Fruit fly (Drosophila melanogaster) whole organism, wandering third instar larva: ENCODE data around the gene chic.

Source experiments
- Abd-B ChIP-seq: fragments of >200 bp; optimal IDR thresholded peaks from 2 replicates; lab custom pipeline; 2017; ENCODE audit warnings: missing biosample characterization, missing genetic modification characterization
- CG9705 ChIP-seq: fragments of 200-800 bp; sonication (Bioruptor generic); optimal IDR thresholded peaks from 2 replicates; lab custom pipeline; 2018; ENCODE audit warnings: missing biosample characterization, mild to moderate bottlenecking, missing genetic modification characterization
- Dfd ChIP-seq: fragments of >200 bp; optimal IDR thresholded peaks from 2 replicates; lab custom pipeline; 2017; ENCODE audit warnings: missing biosample characterization, missing genetic modification characterization
- Dif ChIP-seq: fragments of 200-275, 200-300 bp; sonication (Bioruptor generic); optimal IDR thresholded peaks from 2 replicates; lab custom pipeline; 2018; ENCODE audit warnings: missing biosample characterization, missing genetic modification characterization; ENCODE audit not compliant: partially characterized antibody
- GATAd ChIP-seq: sonication (Bioruptor generic); optimal IDR thresholded peaks from 2 replicates; lab custom pipeline; 2016; ENCODE audit warnings: missing biosample characterization, missing genetic modification characterization
- HLH106 ChIP-seq: fragments of 200-800 bp; optimal IDR thresholded peaks from 3 replicates; lab custom pipeline; 2019; ENCODE audit warnings: missing biosample characterization, mild to moderate bottlenecking, missing genetic modification characterization, moderate library complexity
- Hnf4 ChIP-seq: fragments of 200-800 bp; sonication (Bioruptor generic); optimal IDR thresholded peaks from 2 replicates; lab custom pipeline; 2016; ENCODE audit warnings: missing biosample characterization, mild to moderate bottlenecking, missing genetic modification characterization
- Jra ChIP-seq: sonication (Bioruptor generic); optimal IDR thresholded peaks from 2 replicates; lab custom pipeline; 2016; ENCODE audit warnings: missing biosample characterization, missing genetic modification characterization
- Mio ChIP-seq: sonication (Bioruptor generic); optimal IDR thresholded peaks from 2 replicates; lab custom pipeline; 2016; ENCODE audit warnings: missing biosample characterization, missing genetic modification characterization
- N ChIP-seq: fragments of >200 bp; optimal IDR thresholded peaks from 2 replicates; lab custom pipeline; 2018; ENCODE audit warnings: missing biosample characterization, missing external identifiers, missing genetic modification characterization
- OdsH ChIP-seq: fragments of 200-800 bp; sonication (Bioruptor generic); optimal IDR thresholded peaks from 2 replicates; lab custom pipeline; 2016; ENCODE audit warnings: missing biosample characterization, mild to moderate bottlenecking, missing genetic modification characterization
- Sp1 ChIP-seq: fragments of 200-800 bp; sonication (Bioruptor generic); optimal IDR thresholded peaks from 3 replicates; lab custom pipeline; 2019; ENCODE audit warnings: missing biosample characterization, mild to moderate bottlenecking, missing genetic modification characterization, moderate library complexity
- br ChIP-seq: fragments of 200-800 bp; sonication (Bioruptor generic); optimal IDR thresholded peaks from 2 replicates; lab custom pipeline; 2016; ENCODE audit warnings: missing biosample characterization, missing genetic modification characterization
- dmrt93B ChIP-seq: fragments of 200-800 bp; sonication (Bioruptor generic); optimal IDR thresholded peaks from 2 replicates; lab custom pipeline; 2018; ENCODE audit warnings: missing biosample characterization, mild to moderate bottlenecking, missing genetic modification characterization
- dsf ChIP-seq: sonication (Bioruptor generic); optimal IDR thresholded peaks from 2 replicates; lab custom pipeline; 2016; ENCODE audit warnings: missing biosample characterization, missing genetic modification characterization, borderline replicate concordance
- ey ChIP-seq: fragments of 200-800 bp; sonication (Bioruptor generic); optimal IDR thresholded peaks from 2 replicates; lab custom pipeline; 2016; ENCODE audit warnings: missing biosample characterization, missing genetic modification characterization
- foxo ChIP-seq, 2 experiments: fragments of 200-800 bp; sonication (Bioruptor generic); optimal IDR thresholded peaks; 2 replicates in 1 of 2; 3 replicates in 1 of 2; lab custom pipeline; 2016 to 2017; ENCODE audit warnings: missing biosample characterization in 2 of 2, missing genetic modification characterization in 2 of 2
- fru ChIP-seq: fragments of 200-800 bp; sonication (Bioruptor generic); optimal IDR thresholded peaks from 3 replicates; lab custom pipeline; 2016; ENCODE audit warnings: missing biosample characterization, mild to moderate bottlenecking, missing genetic modification characterization
- h ChIP-seq: fragments of 200-800 bp; sonication (Bioruptor generic); optimal IDR thresholded peaks from 3 replicates; lab custom pipeline; 2016; ENCODE audit warnings: missing biosample characterization, mild to moderate bottlenecking, missing genetic modification characterization
- jim ChIP-seq: fragments of 175-275, 200-325 bp; sonication (Bioruptor generic); optimal IDR thresholded peaks from 2 replicates; lab custom pipeline; 2016; ENCODE audit warnings: missing biosample characterization, mild to moderate bottlenecking, missing genetic modification characterization
- lola ChIP-seq: fragments of >200 bp; optimal IDR thresholded peaks from 2 replicates; lab custom pipeline; 2017; ENCODE audit warnings: missing biosample characterization, missing genetic modification characterization
- psq ChIP-seq: fragments of 200-800 bp; sonication (Bioruptor generic); optimal IDR thresholded peaks from 3 replicates; lab custom pipeline; 2017; ENCODE audit warnings: missing biosample characterization, mild to moderate bottlenecking, missing genetic modification characterization, moderate library complexity
- rgr ChIP-seq: fragments of 200-800 bp; sonication (Bioruptor generic); optimal IDR thresholded peaks from 3 replicates; lab custom pipeline; 2016; ENCODE audit warnings: missing biosample characterization, mild to moderate bottlenecking, missing genetic modification characterization
- sage ChIP-seq: fragments of 200-800 bp; sonication (Bioruptor generic); optimal IDR thresholded peaks from 2 replicates; lab custom pipeline; 2016; ENCODE audit warnings: missing biosample characterization, mild to moderate bottlenecking, missing genetic modification characterization
- sv ChIP-seq: fragments of 200-800 bp; sonication (Bioruptor generic); optimal IDR thresholded peaks from 3 replicates; lab custom pipeline; 2016; ENCODE audit warnings: missing biosample characterization, missing genetic modification characterization
- tai ChIP-seq: sonication (Bioruptor generic); optimal IDR thresholded peaks from 2 replicates; lab custom pipeline; 2016; ENCODE audit warnings: missing biosample characterization, missing genetic modification characterization
- woc ChIP-seq: sonication (Bioruptor generic); optimal IDR thresholded peaks from 2 replicates; lab custom pipeline; 2016; ENCODE audit warnings: missing biosample characterization, mild to moderate bottlenecking, missing genetic modification characterization

Gene chic

DNA sequence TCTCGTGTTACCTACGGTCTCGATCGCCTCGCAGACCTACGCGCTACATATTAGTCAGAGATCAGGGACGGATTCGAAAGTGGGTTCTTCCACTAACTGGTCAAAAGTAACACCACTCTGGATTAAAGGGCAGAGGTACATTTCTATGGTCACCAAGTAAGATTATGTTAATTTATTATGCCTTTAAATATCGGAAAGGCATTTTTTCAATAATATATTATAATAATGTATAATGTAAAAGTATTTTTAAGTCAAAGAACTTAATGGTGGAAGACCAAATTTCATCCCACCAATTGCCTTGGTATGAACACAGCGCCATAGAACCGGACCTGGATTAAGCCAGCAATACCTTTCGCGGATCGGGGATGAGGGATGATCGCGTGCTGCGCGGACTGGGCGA, 42.0 kb upstream of the chic start:
- TF ChIP-seq sage (GFP tag; lab: Kevin White, UChicago) (peak; percentile 15), Dfd (GFP tag; lab: Kevin White, UChicago) (no peak), h (GFP tag; lab: Kevin White, UChicago) (peak; percentile 74), dsf (GFP tag; lab: Kevin White, UChicago) (no peak), dmrt93B (GFP tag; lab: Kevin White, UChicago) (peak; percentile 73), fru (peak; percentile 72), Mio (GFP tag; lab: Kevin White, UChicago) (no peak), psq (GFP tag; lab: Kevin White, UChicago) (peak; percentile 58), br (no peak), rgr (GFP tag; lab: Kevin White, UChicago) (peak; percentile 57), foxo (GFP tag; optimal IDR thresholded peaks at IDR 0.05; lab: Kevin White, UChicago) (peak in 1 of 2 experiments; percentile 83), ey (GFP tag; lab: Kevin White, UChicago) (peak; percentile 10), OdsH (GFP tag; lab: Kevin White, UChicago) (peak; percentile 25), Dif (GFP tag; lab: Kevin White, UChicago) (no peak), Jra (GFP tag; lab: Kevin White, UChicago) (no peak), CG9705 (peak; percentile 63), HLH106 (tag; lab: Kevin White, UChicago) (peak; percentile 81), Sp1 (peak; percentile 55)

DNA sequence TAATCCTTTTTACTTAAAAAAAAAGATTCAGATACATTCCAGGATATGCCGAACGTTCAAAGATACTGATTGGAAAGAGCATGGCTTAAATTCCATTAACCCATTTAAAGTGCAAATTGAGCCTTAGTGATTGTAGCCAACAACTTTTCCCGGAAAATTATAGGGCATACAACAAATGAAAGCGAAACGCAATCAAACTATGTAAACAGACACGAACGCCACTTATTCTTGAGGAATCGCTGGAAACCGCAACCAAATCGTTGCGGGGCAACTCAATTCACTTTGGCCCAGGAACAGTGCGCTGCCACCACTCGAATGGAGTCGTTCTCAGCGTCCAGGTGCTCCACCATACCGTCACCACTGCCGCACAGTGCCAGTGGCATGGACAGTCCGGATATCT, 39.7 kb upstream of the chic start, which contains the start of gene CG13996:
Gene CG13996, plus strand, starts transcription at position 301 of the 400 bp plus-strand sequence.
- TF ChIP-seq OdsH (GFP tag; lab: Kevin White, UChicago) (no peak), h (GFP tag; lab: Kevin White, UChicago) (no peak), Dif (GFP tag; lab: Kevin White, UChicago) (no peak), sv (no peak), dsf (GFP tag; lab: Kevin White, UChicago) (no peak)
- TF ChIP-seq, all 38 proteins: peak for 0

DNA sequence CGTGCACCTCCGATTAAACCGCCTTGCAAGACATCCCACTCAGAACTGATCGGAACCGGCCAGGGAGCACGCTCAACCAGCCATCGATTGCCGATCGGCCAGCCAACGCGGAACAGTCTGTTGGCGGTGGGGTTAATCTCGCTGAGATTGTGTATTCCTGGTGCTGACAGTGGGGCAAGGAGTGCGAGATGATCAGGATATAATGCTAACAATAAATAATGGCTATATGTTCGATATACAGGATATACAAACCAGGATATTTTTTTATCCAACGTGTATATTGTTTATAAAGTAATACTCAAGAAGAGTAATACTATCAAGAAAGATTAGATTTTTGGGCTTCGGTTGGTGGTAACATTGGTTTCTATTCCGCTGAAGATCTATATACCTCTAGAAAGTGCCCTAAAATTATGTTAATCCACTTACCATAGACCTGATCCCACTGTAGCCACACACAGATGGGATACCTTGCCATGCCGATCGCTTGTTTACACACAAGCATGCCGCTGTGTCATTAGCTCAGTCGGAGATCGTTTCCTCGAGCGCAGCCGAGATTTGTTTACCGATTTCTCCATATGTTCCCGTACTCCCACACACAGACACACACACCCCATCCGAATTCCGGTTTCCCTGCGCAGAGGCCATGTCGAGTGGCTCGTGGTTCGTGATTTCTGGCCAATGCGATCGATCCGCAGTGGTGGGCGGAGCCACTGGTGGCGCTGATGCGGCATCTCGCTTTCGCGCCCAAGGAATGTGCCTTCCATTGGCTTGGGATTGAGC, 38.7 kb upstream of the chic start, which contains the start of gene H2.0:
Gene H2.0, minus strand, starts transcription at position 51 of the 780 bp plus-strand sequence.
- TF ChIP-seq ey (GFP tag; lab: Kevin White, UChicago) (peak; percentile 47), h (GFP tag; lab: Kevin White, UChicago) (peak; percentile 72), lola (GFP tag; lab: Kevin White, UChicago) (no peak), HLH106 (tag; lab: Kevin White, UChicago) (peak; percentile 50), Sp1 (peak; percentile 61), OdsH (GFP tag; lab: Kevin White, UChicago) (peak; percentile 56), GATAd (GFP tag; lab: Kevin White, UChicago) (no peak), jim (GFP tag; lab: Kevin White, UChicago) (no peak), br (peak; percentile 52), N (GFP tag; lab: Kevin White, UChicago) (no peak), fru (peak; percentile 52), psq (GFP tag; lab: Kevin White, UChicago) (peak; percentile 25), Abd-B (no peak), Dif (GFP tag; lab: Kevin White, UChicago) (peak; percentile 39), sv (no peak), rgr (GFP tag; lab: Kevin White, UChicago) (peak; percentile 36), woc (GFP tag; lab: Kevin White, UChicago) (peak; percentile 48), dmrt93B (GFP tag; lab: Kevin White, UChicago) (peak; percentile 26)

DNA sequence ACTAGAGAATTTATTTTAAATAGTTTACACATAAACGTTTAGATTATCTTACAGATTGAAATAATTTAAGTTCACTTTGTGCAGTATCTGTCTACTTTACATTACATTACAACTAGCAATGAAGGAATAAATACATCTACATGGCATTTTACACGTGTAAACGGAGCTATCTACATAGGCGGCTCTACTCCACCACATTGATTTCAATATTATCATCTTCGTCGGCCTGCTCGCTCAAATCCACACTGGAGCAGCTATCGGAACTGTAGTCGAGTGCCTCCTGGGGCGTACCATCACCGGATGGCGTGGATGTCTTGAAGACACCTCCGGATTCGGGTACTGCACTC, 32.2 kb upstream of the chic start:
- TF ChIP-seq foxo (GFP tag; optimal IDR thresholded peaks at IDR 0.05; lab: Kevin White, UChicago) (no peak), br (no peak), tai (GFP tag; lab: Kevin White, UChicago) (no peak), Hnf4 (GFP tag; lab: Kevin White, UChicago) (no peak), GATAd (GFP tag; lab: Kevin White, UChicago) (no peak), Dfd (GFP tag; lab: Kevin White, UChicago) (no peak), h (GFP tag; lab: Kevin White, UChicago) (no peak), CG9705 (no peak), jim (GFP tag; lab: Kevin White, UChicago) (no peak), sage (GFP tag; lab: Kevin White, UChicago) (no peak)
- TF ChIP-seq, all 38 proteins: peak for 0
